Worm (Caenorhabditis elegans) whole organism, L4/young adult: ENCODE data around the gene pan-1.

Experiments
- W03F9.2 ChIP-seq: fragments of 150-350 bp; optimal IDR thresholded peaks from 2 replicates; lab custom pipeline; 2014; ENCODE audit warnings: missing biosample characterization, missing genetic modification characterization
- dao-5 ChIP-seq: sonication (generic microtip); optimal IDR thresholded peaks from 2 replicates; lab custom pipeline; 2016; ENCODE audit warnings: missing genotype, missing genetic modification characterization, moderate library complexity, missing compliant biosample characterization
- him-1 ChIP-seq: sonication (generic microtip); optimal IDR thresholded peaks from 2 replicates; lab custom pipeline; 2016; ENCODE audit warnings: missing genotype, missing genetic modification reagents, missing genetic modification characterization, missing compliant biosample characterization

Gene pan-1

DNA sequence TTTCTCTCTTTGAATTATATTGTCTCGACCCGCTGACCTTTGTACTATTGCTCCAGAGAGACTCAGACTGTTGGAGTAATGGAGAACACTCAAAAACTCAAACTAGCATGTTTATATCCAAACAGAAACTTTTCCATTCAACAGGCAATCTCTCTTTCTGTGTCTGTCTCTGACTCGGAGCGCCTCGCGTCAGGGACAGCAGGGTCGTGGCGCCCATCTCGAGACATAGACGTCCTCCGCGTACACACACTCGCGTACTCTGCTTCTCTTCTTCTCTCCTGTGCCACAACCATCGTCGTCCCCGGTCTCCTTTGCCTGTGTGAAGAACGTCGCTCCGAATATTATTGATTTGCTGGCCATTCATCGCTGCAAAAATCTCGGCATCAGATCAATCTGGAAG, 10.6 kb upstream of the pan-1 start:
- TF ChIP-seq W03F9.2 (tag; lab: Kevin White, UChicago) (peak; percentile 20), dao-5 (tag; lab: Kevin White, UChicago) (no peak), him-1 (tag; lab: Kevin White, UChicago) (peak; percentile 32)

- TF ChIP-seq W03F9.2 (tag; lab: Kevin White, UChicago) (no peak), dao-5 (tag; lab: Kevin White, UChicago) (no peak), him-1 (tag; lab: Kevin White, UChicago) (no peak)
These were observed 9.7 kb upstream of the pan-1 start for ce11 chrIII:4552872-4553271.

DNA sequence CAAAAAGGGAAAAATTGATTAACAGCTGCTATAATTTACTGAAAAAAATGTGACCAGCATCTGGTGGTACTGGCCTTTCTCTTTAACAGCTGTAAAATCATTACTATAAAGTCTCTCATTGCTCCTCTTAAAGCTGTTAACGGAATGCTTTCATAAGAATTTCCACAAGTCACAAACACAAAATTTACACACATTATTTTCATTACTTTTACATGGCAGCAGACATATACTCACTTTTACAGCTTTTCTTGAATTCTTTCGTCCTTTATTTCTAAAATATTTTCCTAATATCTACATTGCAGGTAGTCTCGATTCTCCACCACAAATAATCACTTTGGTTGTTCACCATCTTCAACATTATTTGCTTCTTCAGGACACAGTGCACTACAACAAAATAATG, 9.2 kb upstream of the pan-1 start, which contains the start of gene imph-1:
imph-1 (plus strand) TSS at position 301 of the 400 bp plus-strand sequence.
- no peak for TF ChIP-seq him-1 (tag; lab: Kevin White, UChicago)
- no peak for TF ChIP-seq W03F9.2 (tag; lab: Kevin White, UChicago)
- TF ChIP-seq dao-5 (tag; lab: Kevin White, UChicago), result no peak

DNA sequence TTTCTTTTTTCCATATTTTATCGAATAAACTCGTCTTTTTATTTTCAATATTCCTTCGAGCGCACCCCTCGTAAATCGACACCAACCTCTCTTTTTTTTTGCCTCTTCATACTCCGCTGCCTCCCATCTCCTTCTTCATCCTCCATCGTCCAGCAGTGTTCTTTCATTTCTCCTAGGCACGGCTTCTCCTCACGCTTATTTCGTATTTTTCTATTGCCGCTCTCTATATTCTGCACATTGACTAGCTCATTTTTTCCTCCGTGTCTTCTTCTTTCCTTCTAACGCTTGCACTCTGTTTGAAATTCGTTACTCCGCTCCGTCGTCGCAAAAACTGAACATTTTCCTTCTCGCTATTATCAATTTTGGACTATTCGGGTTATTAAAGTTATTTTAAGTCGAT, 7.2 kb upstream of the pan-1 start:
- TF ChIP-seq W03F9.2 (tag; lab: Kevin White, UChicago) (no peak), dao-5 (tag; lab: Kevin White, UChicago) (no peak), him-1 (tag; lab: Kevin White, UChicago) (no peak)

DNA sequence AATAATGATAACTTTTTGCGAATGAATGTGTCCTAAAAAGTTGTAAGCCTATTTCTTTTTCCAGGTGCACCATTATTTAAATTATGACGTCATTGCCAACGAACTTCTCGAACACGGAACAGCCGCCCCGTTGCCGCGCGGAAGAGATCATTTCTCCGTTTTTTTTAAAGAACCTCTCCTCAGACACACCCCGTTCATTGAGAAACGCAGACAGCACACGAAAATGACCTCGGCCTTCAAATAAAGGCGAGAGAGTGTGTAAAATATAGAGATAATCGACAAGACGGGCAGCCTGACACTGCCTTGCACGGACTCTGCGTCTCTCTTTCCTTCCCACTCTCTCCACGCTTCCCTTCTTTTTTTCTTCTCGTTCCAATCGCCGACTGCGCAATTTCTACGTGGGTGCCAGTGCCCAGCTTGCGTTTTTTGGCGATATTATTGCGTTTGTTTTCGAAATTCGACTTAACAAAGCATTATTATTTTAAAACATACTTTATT, 2.1 kb upstream of the pan-1 start:
- TF ChIP-seq dao-5 (tag; lab: Kevin White, UChicago), result no peak
- peak; percentile 34 for TF ChIP-seq W03F9.2 (tag; lab: Kevin White, UChicago)
- TF ChIP-seq him-1 (tag; lab: Kevin White, UChicago), result peak; percentile 7

DNA sequence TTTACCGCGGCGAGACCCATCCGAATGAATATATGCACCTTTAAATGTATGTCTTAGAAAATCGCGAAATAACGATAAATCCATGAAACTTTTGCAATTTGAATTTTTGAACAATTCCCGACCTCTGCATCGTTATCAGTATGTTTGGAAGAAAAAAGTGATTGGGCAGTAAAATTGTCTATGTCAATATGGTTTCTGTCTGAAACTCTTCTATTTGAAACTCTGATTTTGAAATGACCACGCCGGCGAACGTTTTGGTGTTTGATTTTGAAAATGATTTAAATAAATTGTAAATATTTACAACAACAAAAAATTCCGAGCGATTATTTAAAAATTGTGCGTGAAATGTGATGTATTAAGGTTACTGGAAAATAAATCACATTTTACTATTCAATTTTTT, 1.3 kb upstream of the pan-1 start:
- TF ChIP-seq dao-5 (tag; lab: Kevin White, UChicago), result no peak
- TF ChIP-seq W03F9.2 (tag; lab: Kevin White, UChicago), result no peak
- no peak for TF ChIP-seq him-1 (tag; lab: Kevin White, UChicago)

ce11 chrIII:4568030-4568429, 5.5 kb downstream of the pan-1 start, which contains the start of gene mlcd-1:
Gene mlcd-1, minus strand, starts transcription at chrIII:4568130.
- TF ChIP-seq dao-5 (tag; lab: Kevin White, UChicago) (no peak), W03F9.2 (tag; lab: Kevin White, UChicago) (no peak), him-1 (tag; lab: Kevin White, UChicago) (no peak)

ce11 chrIII:4568455-4568854, 5.9 kb downstream of the pan-1 start, which contains the start of gene idhg-1:
Gene idhg-1, plus strand, starts transcription at chrIII:4568797.
- TF ChIP-seq W03F9.2 (tag; lab: Kevin White, UChicago) (peak; percentile 80), him-1 (tag; lab: Kevin White, UChicago) (peak; percentile 66), dao-5 (tag; lab: Kevin White, UChicago) (peak; percentile 54)

ce11 chrIII:4578385-4578903, 15.9 kb downstream of the pan-1 start, which contains the start of the genes sel-5 and wdr-48:
Gene sel-5, minus strand, starts transcription at chrIII:4578437.
Gene wdr-48, plus strand, starts transcription at chrIII:4578853.
- TF ChIP-seq W03F9.2 (tag; lab: Kevin White, UChicago), result peak; percentile 48
- no peak for TF ChIP-seq dao-5 (tag; lab: Kevin White, UChicago)
- TF ChIP-seq him-1 (tag; lab: Kevin White, UChicago), result no peak

ce11 chrIII:4581495-4581894, 19.0 kb downstream of the pan-1 start, which contains the start of gene F35G12.12:
Gene F35G12.12, plus strand, starts transcription at chrIII:4581795.
- TF ChIP-seq W03F9.2 (tag; lab: Kevin White, UChicago), result no peak
- TF ChIP-seq dao-5 (tag; lab: Kevin White, UChicago), result no peak
- TF ChIP-seq him-1 (tag; lab: Kevin White, UChicago), result no peak

ce11 chrIII:4584068-4584566, 21.6 kb downstream of the pan-1 start, which contains the start of gene F35G12.5:
Gene F35G12.5, plus strand, starts transcription at chrIII:4584118.
- TF ChIP-seq W03F9.2 (tag; lab: Kevin White, UChicago), result no peak
- no peak for TF ChIP-seq dao-5 (tag; lab: Kevin White, UChicago)
- no peak for TF ChIP-seq him-1 (tag; lab: Kevin White, UChicago)

- no peak for TF ChIP-seq him-1 (tag; lab: Kevin White, UChicago)
- no peak for TF ChIP-seq W03F9.2 (tag; lab: Kevin White, UChicago)
- TF ChIP-seq dao-5 (tag; lab: Kevin White, UChicago), result no peak
These were observed 24.6 kb downstream of the pan-1 start, which contains the start of the genes F35G12.7 and smc-4 for ce11 chrIII:4587177-4587576. Gene F35G12.7, minus strand, starts transcription at chrIII:4587330. Gene smc-4, plus strand, starts transcription at chrIII:4587501.

DNA sequence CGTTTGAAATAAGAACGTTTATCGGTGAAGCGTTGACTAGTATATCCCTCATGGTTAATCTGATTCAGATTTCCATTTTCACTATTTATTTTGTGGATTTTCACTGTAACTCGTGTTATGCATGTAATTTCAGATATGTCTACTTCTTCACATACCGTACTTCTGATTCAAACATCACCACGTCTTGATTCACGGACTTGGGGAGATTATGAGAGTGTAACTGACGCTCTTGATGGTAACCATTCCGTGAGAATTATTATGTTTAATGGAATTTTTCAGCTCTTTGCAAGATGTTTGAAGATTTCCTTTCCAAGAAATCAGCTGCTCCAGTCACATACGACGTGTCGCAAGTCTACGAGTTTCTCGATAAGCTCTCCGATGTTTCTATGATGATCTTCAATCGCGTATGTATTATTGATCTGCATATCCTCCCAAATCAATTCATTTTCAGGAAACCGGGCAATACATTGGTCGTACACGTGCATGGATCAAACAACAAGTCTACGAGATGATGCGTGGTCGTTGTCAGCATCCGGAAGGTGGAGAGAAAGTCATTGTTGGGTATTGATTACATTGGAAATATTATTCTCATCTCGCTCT, 30.7 kb downstream of the pan-1 start, which contains the start of gene erh-2:
erh-2 (plus strand) TSS at position 134 of the 600 bp plus-strand sequence.
- TF ChIP-seq W03F9.2 (tag; lab: Kevin White, UChicago), result no peak
- no peak for TF ChIP-seq dao-5 (tag; lab: Kevin White, UChicago)
- no peak for TF ChIP-seq him-1 (tag; lab: Kevin White, UChicago)
